Fruit fly (Drosophila melanogaster): ENCODE results near the gene CG12746.

Gene CG12746

DNA sequence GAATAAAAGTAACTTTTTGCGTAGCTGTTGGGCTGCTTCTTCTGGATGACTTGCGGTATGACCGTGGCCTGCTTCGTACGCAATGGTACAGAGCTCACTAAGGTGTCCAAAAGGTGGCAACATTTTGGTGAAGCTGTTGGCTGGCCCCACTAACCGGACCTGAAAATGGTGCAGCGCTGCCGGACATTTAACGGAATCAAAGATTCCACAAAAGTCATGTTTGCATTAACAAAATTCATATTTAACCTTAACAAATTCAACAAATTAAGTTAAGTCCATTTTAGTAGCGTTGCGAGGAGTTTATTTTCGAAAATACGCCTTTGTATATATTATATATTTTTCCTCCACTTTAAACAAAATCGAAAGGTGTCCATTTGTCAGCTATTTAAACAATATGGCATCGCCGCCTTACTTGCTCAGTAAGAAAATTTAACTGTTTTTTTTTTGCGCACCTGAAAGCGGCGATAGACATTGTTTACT is 36.4 kb downstream of the CG12746 start, which contains the start of the genes kra and SecS (continued):
- peak; percentile 50 for TF ChIP-seq CG15601 (tag; optimal IDR thresholded peaks at IDR 0.05)
- no peak for TF ChIP-seq bbx (GFP tag; IDR thresholded peaks at IDR 0.05; ENCODE audit: partially characterized antibody)
- TF ChIP-seq Pdp1 (GFP tag; optimal IDR thresholded peaks at IDR 0.05) = peak; percentile 13 to 51
- TF ChIP-seq ac (GFP tag; optimal IDR thresholded peaks at IDR 0.05) = no peak
- TF ChIP-seq CG15269 (tag; optimal IDR thresholded peaks at IDR 0.05) = peak; percentile 54
- TF ChIP-seq Neu2 (GFP tag; optimal IDR thresholded peaks at IDR 0.05; ENCODE audit: borderline replicate concordance) = no peak
- peak; percentile 54 for TF ChIP-seq bab2 (GFP tag; optimal IDR thresholded peaks at IDR 0.05)
- no peak for TF ChIP-seq CG11696 (GFP tag; IDR thresholded peaks at IDR 0.05)
- TF ChIP-seq CG15696 (tag; optimal IDR thresholded peaks at IDR 0.05) = peak; percentile 58
- no peak for TF ChIP-seq CG14014 (GFP tag; IDR thresholded peaks at IDR 0.05)
- TF ChIP-seq CG7786 (GFP tag; optimal IDR thresholded peaks at IDR 0.05) = peak; percentile 42
- TF ChIP-seq CG7372 (GFP tag; IDR thresholded peaks at IDR 0.05) = no peak
- TF ChIP-seq sisA (GFP tag; IDR thresholded peaks at IDR 0.05) = no peak
- TF ChIP-seq CG17802 (tag; optimal IDR thresholded peaks at IDR 0.05) = no peak
- peak; percentile 53 for TF ChIP-seq Meics (GFP tag; optimal IDR thresholded peaks at IDR 0.05)
- no peak for TF ChIP-seq CG12236 (GFP tag; optimal IDR thresholded peaks at IDR 0.05)
- TF ChIP-seq CG4282 (GFP tag; optimal IDR thresholded peaks at IDR 0.05) = no peak
- TF ChIP-seq MESR4 (GFP tag; optimal IDR thresholded peaks at IDR 0.05) = peak; percentile 45
- no peak for TF ChIP-seq cg (GFP tag; optimal IDR thresholded peaks at IDR 0.05)
- no peak for TF ChIP-seq gcm2 (GFP tag; optimal IDR thresholded peaks at IDR 0.05)
- TF ChIP-seq CG17359 (tag; optimal IDR thresholded peaks at IDR 0.05) = peak; percentile 34
- no peak for TF ChIP-seq CG4404 (GFP tag; IDR thresholded peaks at IDR 0.05)
- peak; percentile 67 for TF ChIP-seq chn (GFP tag; optimal IDR thresholded peaks at IDR 0.05)
- TF ChIP-seq Asciz (GFP tag; optimal IDR thresholded peaks at IDR 0.05) = no peak
- TF ChIP-seq CG42726 (GFP tag; IDR thresholded peaks at IDR 0.05; ENCODE audit: partially characterized antibody) = no peak
- TF ChIP-seq CG13287 (GFP tag; IDR thresholded peaks at IDR 0.05; ENCODE audit: partially characterized antibody) = no peak
- TF ChIP-seq so (GFP tag; IDR thresholded peaks at IDR 0.05) = no peak
- peak; percentile 75 for TF ChIP-seq CG9817 (tag; optimal IDR thresholded peaks at IDR 0.05)
- TF ChIP-seq Ets97D (GFP tag; optimal IDR thresholded peaks at IDR 0.05) = peak; percentile 92
- peak; percentile 71 for TF ChIP-seq Blimp-1 (GFP tag; optimal IDR thresholded peaks at IDR 0.05)
- no peak for TF ChIP-seq croc (GFP tag; conservative IDR thresholded peaks at IDR 0.05)
- no peak for TF ChIP-seq CG14050 (GFP tag; IDR thresholded peaks at IDR 0.05)
- peak; percentile 84 for TF ChIP-seq Sin3A (optimal IDR thresholded peaks at IDR 0.05)
- TF ChIP-seq CG30403 (GFP tag; optimal IDR thresholded peaks at IDR 0.05) = peak; percentile 80
- TF ChIP-seq tna (GFP tag; IDR thresholded peaks at IDR 0.05; ENCODE audit: partially characterized antibody) = no peak
- peak; percentile 46 for TF ChIP-seq zfh2 (GFP tag; optimal IDR thresholded peaks at IDR 0.05)
- TF ChIP-seq caup (GFP tag; optimal IDR thresholded peaks at IDR 0.05; ENCODE audit: severe bottlenecking) = peak; percentile 54
- no peak for TF ChIP-seq CG10959 (GFP tag; IDR thresholded peaks at IDR 0.05)
- no peak for TF ChIP-seq Sox102F (GFP tag; optimal IDR thresholded peaks at IDR 0.05)
- no peak for TF ChIP-seq ttk (GFP tag; IDR thresholded peaks at IDR 0.05)
- TF ChIP-seq Dfd (GFP tag; optimal IDR thresholded peaks at IDR 0.05) = no peak
- no peak for TF ChIP-seq ap (GFP tag; IDR thresholded peaks at IDR 0.05)
- no peak for TF ChIP-seq nau (GFP tag; optimal IDR thresholded peaks at IDR 0.05)
- no peak for TF ChIP-seq tap (tag; optimal IDR thresholded peaks at IDR 0.05)
- no peak for TF ChIP-seq en (GFP tag; optimal IDR thresholded peaks at IDR 0.05)
- TF ChIP-seq CG10543 (GFP tag; optimal IDR thresholded peaks at IDR 0.05) = no peak
- TF ChIP-seq Stat92E (GFP tag; optimal IDR thresholded peaks at IDR 0.05) = no peak
- peak; percentile 19 for TF ChIP-seq ftz-f1 (GFP tag; optimal IDR thresholded peaks at IDR 0.05)
- no peak for TF ChIP-seq CG11560 (tag; IDR thresholded peaks at IDR 0.05)
- TF ChIP-seq dmrt99B (tag; optimal IDR thresholded peaks at IDR 0.05) = no peak
- TF ChIP-seq stc (GFP tag; IDR thresholded peaks at IDR 0.05) = no peak

Data from whole organism, embryonic.